Worm (Caenorhabditis elegans): ENCODE results near the gene sfa-1.

DNA sequence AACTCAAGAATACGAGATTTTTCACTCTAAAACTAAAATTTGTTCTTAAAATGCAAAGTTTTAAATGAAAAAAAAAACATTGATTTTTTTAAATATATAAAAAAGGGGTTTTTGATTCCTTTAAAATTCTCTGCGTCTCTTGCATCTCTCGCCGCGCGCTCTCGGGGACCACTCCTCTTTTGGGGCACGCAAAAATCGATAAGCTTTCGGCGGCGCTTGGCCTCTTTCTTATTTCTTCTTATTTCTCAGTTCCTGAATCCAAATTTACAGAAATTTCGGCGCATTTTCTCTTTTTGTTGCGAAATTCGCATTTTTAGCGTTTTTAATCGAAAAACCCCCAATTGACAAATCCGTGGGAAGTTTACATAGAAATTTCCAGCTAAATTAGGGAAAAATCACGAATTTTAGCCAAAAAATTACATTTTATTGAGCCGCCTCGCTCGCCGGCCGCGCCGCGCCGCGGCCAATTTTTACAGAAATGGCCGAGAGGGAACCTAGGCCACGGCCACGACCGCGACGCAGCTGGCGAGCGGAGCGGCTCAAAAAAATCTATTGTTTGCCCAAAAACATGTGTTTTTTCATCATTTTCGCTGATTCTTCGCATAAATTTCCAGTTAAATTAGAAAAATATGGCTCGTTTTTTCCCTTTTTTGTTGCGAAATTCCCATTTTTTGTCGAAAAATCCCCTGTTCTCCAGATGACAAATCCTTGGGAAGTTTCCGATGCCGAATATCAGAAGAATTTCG lies 8.4 kb upstream of the sfa-1 start, which contains the start of gene itsn-1:
- TF ChIP-seq ztf-23 (GFP tag; IDR thresholded peaks at IDR 0.05) (no peak), flt-1 (GFP tag; IDR thresholded peaks at IDR 0.05) (no peak), cog-1 (tag; optimal IDR thresholded peaks at IDR 0.05) (no peak), ztf-29 (GFP tag; IDR thresholded peaks at IDR 0.05) (no peak), ref-1 (GFP tag; conservative IDR thresholded peaks at IDR 0.05) (no peak), klf-2 (GFP tag; conservative IDR thresholded peaks at IDR 0.05) (no peak), tab-1 (GFP tag; IDR thresholded peaks at IDR 0.05) (no peak)
